Worm (Caenorhabditis elegans) whole organism, L4 larva: ENCODE data around the gene Y38H6C.25.

Experiments
- ctbp-1 ChIP-seq: fragments of 200-800 bp; sonication (Bioruptor generic); IDR thresholded peaks from 2 replicates; pipeline ENCODE4 v1.3.6; 2022; ENCODE audit warnings: missing genetic modification reagents, missing genetic modification characterization, missing compliant biosample characterization
- dmd-6 ChIP-seq: fragments of 200-800 bp; sonication (Bioruptor generic); IDR thresholded peaks from 2 replicates; pipeline ENCODE4 v1.3.6; 2022; ENCODE audit warnings: missing genetic modification reagents, missing genetic modification characterization, missing compliant biosample characterization
- lin-13 ChIP-seq: fragments of 150-350 bp; optimal IDR thresholded peaks from 2 replicates; lab custom pipeline; 2014; ENCODE audit warnings: missing biosample characterization, missing genetic modification reagents, missing genetic modification characterization
- lin-38 ChIP-seq: fragments of 200-800 bp; sonication (Bioruptor generic); IDR thresholded peaks from 2 replicates; pipeline ENCODE4 v1.3.6; 2022; ENCODE audit warnings: missing genetic modification reagents, missing genetic modification characterization, missing compliant biosample characterization
- lsy-2 ChIP-seq, 2 experiments: fragments of 150-350 bp in 1 of 2; sonication (generic microtip) in 1 of 2; optimal IDR thresholded peaks; 2 replicates each; lab custom pipeline; 2014 to 2017; ENCODE audit warnings: missing biosample characterization in 2 of 2, missing genetic modification characterization in 2 of 2
- nhr-11 ChIP-seq: fragments of 150-350 bp; optimal IDR thresholded peaks from 2 replicates; lab custom pipeline; 2014; ENCODE audit warnings: missing biosample characterization, missing genetic modification characterization
- nhr-237 ChIP-seq: sonication (generic microtip); optimal IDR thresholded peaks from 2 replicates; lab custom pipeline; 2017; ENCODE audit warnings: missing biosample characterization, missing genetic modification characterization
- nhr-42 ChIP-seq: fragments of 200-800 bp; sonication (Bioruptor generic); IDR thresholded peaks from 2 replicates; pipeline ENCODE4 v1.3.6; 2022; ENCODE audit warnings: missing genetic modification characterization, missing compliant biosample characterization
- php-3 ChIP-seq: fragments of 200-800 bp; sonication (Bioruptor generic); IDR thresholded peaks from 2 replicates; pipeline ENCODE4 v1.3.6; 2022; ENCODE audit warnings: missing genetic modification reagents, missing genetic modification characterization, missing compliant biosample characterization
- tra-1 ChIP-seq: fragments of 200-800 bp; sonication (Bioruptor generic); IDR thresholded peaks from 2 replicates; pipeline ENCODE4 v1.3.6; 2022; ENCODE audit warnings: missing genetic modification reagents, missing genetic modification characterization, missing compliant biosample characterization

DNA sequence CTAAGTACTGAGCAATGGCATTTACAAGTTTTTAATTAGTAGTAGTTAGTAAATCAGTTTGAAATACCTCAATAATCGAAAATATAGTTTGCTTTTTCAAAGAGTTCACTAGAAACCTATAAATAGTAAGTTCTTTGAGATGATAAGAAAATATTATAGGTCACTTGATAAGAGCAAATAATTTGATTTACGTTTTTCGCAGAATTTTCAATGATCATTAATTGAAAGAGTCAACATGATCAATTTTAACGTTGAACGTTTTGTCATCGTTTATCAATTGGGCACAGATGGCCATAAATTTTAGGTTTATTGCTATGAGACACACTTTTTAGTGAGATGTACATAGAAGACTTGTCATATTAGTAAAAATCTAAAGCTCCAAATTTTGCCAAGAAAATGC lies 26.7 kb downstream of the Y38H6C.25 start:
- TF ChIP-seq tra-1 (GFP tag; lab: Robert Waterston, UW) = no peak
- TF ChIP-seq nhr-11 (tag; lab: Kevin White, UChicago) = no peak
- no peak for TF ChIP-seq dmd-6 (GFP tag; lab: Robert Waterston, UW)
- TF ChIP-seq php-3 (GFP tag; lab: Robert Waterston, UW) = no peak; the same call in 1 of the 2 replicates
- TF ChIP-seq nhr-42 (GFP tag; lab: Robert Waterston, UW) = no peak
- no peak for TF ChIP-seq ctbp-1 (GFP tag; lab: Robert Waterston, UW)
- TF ChIP-seq lin-13 = no peak
- TF ChIP-seq lin-38 = no peak
- TF ChIP-seq lsy-2 (tag; optimal IDR thresholded peaks at IDR 0.05; lab: Kevin White, UChicago) = no peak
- no peak for TF ChIP-seq nhr-237
